Fruit fly (Drosophila melanogaster) whole organism, embryonic: ENCODE measurements around the gene CG2889.

Experiments used
- Antp ChIP-seq: fragments of 200-800 bp; sonication (Bioruptor generic); optimal IDR thresholded peaks from 3 replicates; lab custom pipeline; 2016; ENCODE audit warnings: missing biosample characterization, missing genetic modification characterization
- Asciz ChIP-seq: fragments of 200-800 bp; sonication (Bioruptor generic); optimal IDR thresholded peaks from 2 replicates; lab custom pipeline; 2017; ENCODE audit warnings: missing biosample characterization, mild to moderate bottlenecking, missing genetic modification characterization, missing genetic modification reagents
- Atf3 ChIP-seq: fragments of 200-800 bp; sonication (Bioruptor generic); optimal IDR thresholded peaks from 3 replicates; lab custom pipeline; 2016; ENCODE audit warnings: missing biosample characterization, missing genetic modification characterization
- C15 ChIP-seq: fragments of 200-800 bp; sonication (Bioruptor generic); IDR thresholded peaks from 3 replicates; pipeline ENCODE4 v1.3.6; 2022; ENCODE audit warnings: missing biosample characterization, missing genetic modification characterization
- CG10267 ChIP-seq: fragments of 200-800 bp; sonication (Bioruptor generic); optimal IDR thresholded peaks from 2 replicates; lab custom pipeline; 2018; ENCODE audit warnings: missing biosample characterization, mild to moderate bottlenecking, missing genetic modification characterization, moderate library complexity
- CG14965 ChIP-seq: fragments of 200-800 bp; sonication (Bioruptor generic); optimal IDR thresholded peaks from 2 replicates; lab custom pipeline; 2016; ENCODE audit warnings: missing biosample characterization, missing genetic modification characterization, borderline replicate concordance
- CG16815 ChIP-seq: fragments of 200-800 bp; sonication (Bioruptor generic); optimal IDR thresholded peaks from 3 replicates; lab custom pipeline; 2017; ENCODE audit warnings: missing biosample characterization, mild to moderate bottlenecking, missing genetic modification characterization
- CG17802 ChIP-seq: fragments of 200-800 bp; sonication (Bioruptor generic); optimal IDR thresholded peaks from 2 replicates; lab custom pipeline; 2018; ENCODE audit warnings: missing biosample characterization, mild to moderate bottlenecking, missing genetic modification characterization, moderate library complexity
- CG17829 ChIP-seq: fragments of 200-800 bp; optimal IDR thresholded peaks from 2 replicates; lab custom pipeline; 2019; ENCODE audit warnings: missing biosample characterization, mild to moderate bottlenecking, missing genetic modification characterization, moderate library complexity
- CG2712 ChIP-seq: fragments of 200-800 bp; optimal IDR thresholded peaks from 3 replicates; lab custom pipeline; 2019; ENCODE audit warnings: missing biosample characterization, mild to moderate bottlenecking, missing genetic modification characterization, moderate library complexity
- CG30431 ChIP-seq: fragments of 200-800 bp; sonication (Bioruptor generic); optimal IDR thresholded peaks from 2 replicates; lab custom pipeline; 2017; ENCODE audit warnings: missing biosample characterization, missing genetic modification characterization
- CG3065 ChIP-seq: fragments of 200-800 bp; sonication (Bioruptor generic); optimal IDR thresholded peaks from 2 replicates; lab custom pipeline; 2016; ENCODE audit warnings: missing biosample characterization, missing genetic modification characterization
- CG32772 ChIP-seq: fragments of 200-800 bp; sonication (Bioruptor generic); IDR thresholded peaks from 2 replicates; pipeline ENCODE4 v1.3.6; 2022; ENCODE audit warnings: missing biosample characterization, missing genetic modification characterization
- CG34224 ChIP-seq: fragments of 200-800 bp; sonication (Bioruptor generic); IDR thresholded peaks from 3 replicates; pipeline ENCODE4 v1.3.6; 2022; ENCODE audit warnings: missing biosample characterization, missing genetic modification characterization; ENCODE audit not compliant: partially characterized antibody
- CG34422 ChIP-seq: fragments of 200-800 bp; sonication (Bioruptor generic); IDR thresholded peaks from 3 replicates; pipeline ENCODE4 v1.3.6; 2022; ENCODE audit warnings: missing biosample characterization, missing genetic modification characterization
- CG4854 ChIP-seq: fragments of 200-800 bp; sonication (Bioruptor generic); optimal IDR thresholded peaks from 2 replicates; lab custom pipeline; 2016; ENCODE audit warnings: missing biosample characterization, missing genetic modification characterization, inconsistent platforms
- CG6689 ChIP-seq: fragments of 200-800 bp; sonication (Bioruptor generic); IDR thresholded peaks from 2 replicates; pipeline ENCODE4 v1.3.6; 2022; ENCODE audit warnings: missing biosample characterization, missing genetic modification characterization
- CG6791 ChIP-seq: fragments of 200-800 bp; sonication (Bioruptor generic); IDR thresholded peaks from 3 replicates; pipeline ENCODE4 v1.3.6; 2022; ENCODE audit warnings: missing biosample characterization, missing genetic modification characterization; ENCODE audit not compliant: partially characterized antibody
- CG6813 ChIP-seq: fragments of 200-800 bp; sonication (Bioruptor generic); optimal IDR thresholded peaks from 2 replicates; lab custom pipeline; 2017; ENCODE audit warnings: missing biosample characterization, missing genetic modification characterization, mild to moderate bottlenecking, moderate library complexity, missing genetic modification reagents
- CG7556 ChIP-seq: fragments of 200-800 bp; sonication (Bioruptor generic); optimal IDR thresholded peaks from 2 replicates; lab custom pipeline; 2017; ENCODE audit warnings: missing biosample characterization, mild to moderate bottlenecking, missing genetic modification characterization
- CG7745 ChIP-seq: fragments of 200-800 bp; sonication (Bioruptor generic); optimal IDR thresholded peaks from 2 replicates; lab custom pipeline; 2018; ENCODE audit warnings: missing biosample characterization, mild to moderate bottlenecking, missing genetic modification characterization, moderate library complexity
- CG7987 ChIP-seq: fragments of 200-800 bp; sonication (Bioruptor generic); optimal IDR thresholded peaks from 2 replicates; lab custom pipeline; 2018; ENCODE audit warnings: missing biosample characterization, mild to moderate bottlenecking, missing genetic modification characterization, moderate library complexity
- Dbx ChIP-seq: fragments of 200-800 bp; sonication (Bioruptor generic); IDR thresholded peaks from 3 replicates; pipeline ENCODE4 v1.3.6; 2022; ENCODE audit warnings: missing biosample characterization, missing genetic modification characterization
- Deaf1 ChIP-seq: fragments of 200-800 bp; optimal IDR thresholded peaks from 3 replicates; lab custom pipeline; 2019; ENCODE audit warnings: missing biosample characterization, mild to moderate bottlenecking, missing genetic modification characterization, moderate library complexity
- E2f2 ChIP-seq: fragments of 200-800 bp; sonication (Bioruptor generic); IDR thresholded peaks from 2 replicates; pipeline ENCODE4 v1.3.6; 2022; ENCODE audit warnings: missing biosample characterization, missing genetic modification characterization
- HLHmδ ChIP-seq: fragments of 200-800 bp; sonication (Bioruptor generic); optimal IDR thresholded peaks from 2 replicates; lab custom pipeline; 2018; ENCODE audit warnings: missing biosample characterization, mild to moderate bottlenecking, missing genetic modification characterization, moderate library complexity
- Hey ChIP-seq: fragments of 200-800 bp; sonication (Bioruptor generic); optimal IDR thresholded peaks from 3 replicates; lab custom pipeline; 2018; ENCODE audit warnings: missing biosample characterization, mild to moderate bottlenecking, missing genetic modification characterization
- Lhr ChIP-seq: fragments of 200-800 bp; sonication (Bioruptor generic); optimal IDR thresholded peaks from 3 replicates; lab custom pipeline; 2017; ENCODE audit warnings: mild to moderate bottlenecking, missing biosample characterization, missing genetic modification reagents, missing genetic modification characterization
- Sry-δ ChIP-seq: fragments of 200-800 bp; sonication (Bioruptor generic); optimal IDR thresholded peaks from 2 replicates; lab custom pipeline; 2016; ENCODE audit warnings: missing biosample characterization, missing genetic modification characterization
- Xbp1 ChIP-seq: fragments of 200-800 bp; sonication (Bioruptor generic); optimal IDR thresholded peaks from 3 replicates; lab custom pipeline; 2016; ENCODE audit warnings: missing biosample characterization, mild to moderate bottlenecking, missing genetic modification characterization
- ac ChIP-seq: fragments of 200-800 bp; sonication (Bioruptor generic); optimal IDR thresholded peaks from 3 replicates; lab custom pipeline; 2017; ENCODE audit warnings: missing biosample characterization, mild to moderate bottlenecking, missing genetic modification characterization
- al ChIP-seq: fragments of 200-800 bp; sonication (Bioruptor generic); IDR thresholded peaks from 2 replicates; pipeline ENCODE4 v1.3.6; 2022; ENCODE audit warnings: missing biosample characterization, missing genetic modification characterization
- amos ChIP-seq: fragments of 200-800 bp; sonication (Bioruptor generic); IDR thresholded peaks from 2 replicates; pipeline ENCODE4 v1.3.6; 2022; ENCODE audit warnings: missing biosample characterization, missing genetic modification characterization; ENCODE audit not compliant: partially characterized antibody
- ap ChIP-seq: fragments of 200-800 bp; sonication (Bioruptor generic); IDR thresholded peaks from 2 replicates; pipeline ENCODE4 v1.3.6; 2022; ENCODE audit warnings: missing biosample characterization, missing genetic modification characterization
- ash1 ChIP-seq: fragments of 200-800 bp; sonication (Bioruptor generic); optimal IDR thresholded peaks from 2 replicates; lab custom pipeline; 2018; ENCODE audit warnings: missing biosample characterization, mild to moderate bottlenecking, missing genetic modification characterization
- bcd ChIP-seq: fragments of 200-800 bp; sonication (Bioruptor generic); optimal IDR thresholded peaks from 2 replicates; lab custom pipeline; 2017; ENCODE audit warnings: missing biosample characterization, mild to moderate bottlenecking, missing genetic modification characterization
- fru ChIP-seq: fragments of >200 bp; optimal IDR thresholded peaks from 2 replicates; lab custom pipeline; 2017
- gt ChIP-seq: fragments of 200-800 bp; sonication (Bioruptor generic); IDR thresholded peaks from 2 replicates; pipeline ENCODE4 v1.3.6; 2022; ENCODE audit warnings: missing biosample characterization, missing genetic modification characterization
- jing ChIP-seq: fragments of 200-800 bp; sonication (Bioruptor generic); optimal IDR thresholded peaks from 2 replicates; lab custom pipeline; 2018; ENCODE audit warnings: missing biosample characterization, mild to moderate bottlenecking, missing genetic modification characterization
- jumu ChIP-seq: fragments of 200-800 bp; sonication (Bioruptor generic); optimal IDR thresholded peaks from 3 replicates; lab custom pipeline; 2016; ENCODE audit warnings: missing biosample characterization, missing genetic modification characterization
- lab ChIP-seq: fragments of 200-800 bp; sonication (Bioruptor generic); optimal IDR thresholded peaks from 3 replicates; lab custom pipeline; 2017; ENCODE audit warnings: missing biosample characterization, missing genetic modification characterization, mild to moderate bottlenecking, moderate library complexity, missing genetic modification reagents
- psq ChIP-seq: fragments of 200-800 bp; sonication (Bioruptor generic); optimal IDR thresholded peaks from 2 replicates; lab custom pipeline; 2017; ENCODE audit warnings: missing biosample characterization, missing genetic modification characterization
- run ChIP-seq: fragments of 200-800 bp; sonication (Bioruptor generic); optimal IDR thresholded peaks from 3 replicates; lab custom pipeline; 2018; ENCODE audit warnings: missing biosample characterization, mild to moderate bottlenecking, missing genetic modification characterization
- sens ChIP-seq: fragments of 200-800 bp; sonication (Bioruptor generic); peaks from one replicate; lab custom pipeline; 2016; ENCODE audit warnings: missing biosample characterization, missing genetic modification characterization
- stwl ChIP-seq: fragments of 200-800 bp; sonication (Bioruptor generic); optimal IDR thresholded peaks from 3 replicates; lab custom pipeline; 2018; ENCODE audit warnings: missing biosample characterization, mild to moderate bottlenecking, missing genetic modification characterization, moderate library complexity
- twi ChIP-seq: fragments of 200-800 bp; optimal IDR thresholded peaks from 2 replicates; lab custom pipeline; 2019; ENCODE audit warnings: missing biosample characterization, mild to moderate bottlenecking, missing genetic modification characterization, moderate library complexity
- usp ChIP-seq: fragments of >200 bp; optimal IDR thresholded peaks from 2 replicates; lab custom pipeline; 2017; ENCODE audit warnings: missing biosample characterization, missing genetic modification characterization
- wek ChIP-seq: fragments of 200-800 bp; sonication (Bioruptor generic); optimal IDR thresholded peaks from 3 replicates; lab custom pipeline; 2018; ENCODE audit warnings: missing biosample characterization, mild to moderate bottlenecking, missing genetic modification characterization, moderate library complexity
- zen2 ChIP-seq: fragments of 200-800 bp; sonication (Bioruptor generic); IDR thresholded peaks from 3 replicates; pipeline ENCODE4 v1.3.6; 2022; ENCODE audit warnings: missing biosample characterization, missing genetic modification characterization; ENCODE audit not compliant: partially characterized antibody
- zfh1 ChIP-seq: fragments of 200-800 bp; sonication (Bioruptor generic); IDR thresholded peaks from 3 replicates; pipeline ENCODE4 v1.3.6; 2022; ENCODE audit warnings: missing biosample characterization, missing genetic modification characterization

The CG2889 gene

DNA sequence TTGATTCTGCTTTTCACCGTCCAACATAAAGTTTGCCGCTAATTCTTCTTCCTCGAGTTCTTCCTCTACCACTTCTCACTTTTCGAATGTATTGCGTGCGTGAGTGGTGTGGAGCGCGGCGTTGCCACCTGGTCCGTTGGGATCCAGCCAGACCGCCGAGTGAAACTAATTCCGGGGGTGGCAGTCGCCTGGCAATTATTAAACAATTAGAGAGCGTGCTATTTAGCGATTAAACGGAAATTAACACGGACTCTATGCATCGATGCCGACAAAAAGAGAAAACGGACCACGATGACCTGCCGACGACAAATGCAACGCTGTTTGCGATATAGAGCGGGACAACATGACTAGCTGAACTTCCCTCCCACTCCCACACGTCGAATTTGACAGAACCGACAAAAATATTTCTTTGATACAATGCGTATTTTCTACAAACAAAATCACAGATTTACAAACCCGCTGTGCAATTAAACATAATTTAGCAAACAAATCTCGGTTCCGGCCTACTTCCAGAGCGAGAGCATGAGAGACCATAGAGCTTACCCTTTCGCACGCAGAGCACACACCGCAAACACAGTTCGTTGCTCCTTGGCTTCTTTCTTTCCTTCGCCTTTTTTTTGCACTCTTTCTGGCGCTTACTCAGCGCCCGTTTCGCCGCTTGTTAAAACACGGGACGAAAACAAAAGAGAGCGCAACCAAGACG is at the start of gene CG2889 (continued):
- TF ChIP-seq CG3065: no peak
- TF ChIP-seq CG32772 (GFP tag; lab: Robert Waterston, UW): no peak
- no peak for TF ChIP-seq wek (GFP tag; lab: Kevin White, UChicago)
- peak; percentile 29 for TF ChIP-seq Lhr (GFP tag; lab: Kevin White, UChicago)
- no peak for TF ChIP-seq zen2 (GFP tag; lab: Robert Waterston, UW)
- no peak for TF ChIP-seq Dbx (GFP tag; lab: Robert Waterston, UW)
- no peak for TF ChIP-seq CG16815 (GFP tag; lab: Kevin White, UChicago)
- TF ChIP-seq E2f2 (GFP tag; lab: Robert Waterston, UW): peak; percentile 61
- TF ChIP-seq Antp (GFP tag; lab: Kevin White, UChicago): peak; percentile 48
- TF ChIP-seq CG17829 (tag; lab: Kevin White, UChicago): no peak
- TF ChIP-seq Deaf1 (tag; lab: Kevin White, UChicago): no peak
- no peak for TF ChIP-seq gt (GFP tag; lab: Robert Waterston, UW)
- no peak for TF ChIP-seq HLHmδ (GFP tag; lab: Kevin White, UChicago)
- no peak for TF ChIP-seq CG6689
- peak; percentile 68 for TF ChIP-seq CG2712 (tag; lab: Kevin White, UChicago)
- TF ChIP-seq lab (GFP tag; lab: Kevin White, UChicago): no peak
- no peak for TF ChIP-seq jumu (GFP tag; lab: Kevin White, UChicago)
- TF ChIP-seq Hey (tag; lab: Kevin White, UChicago): no peak
- no peak for TF ChIP-seq CG10267
- TF ChIP-seq run (tag; lab: Kevin White, UChicago): no peak
- no peak for TF ChIP-seq fru (lab: Kevin White, UChicago)
- TF ChIP-seq CG7745: no peak
- peak; percentile 23 for TF ChIP-seq CG17802 (tag; lab: Kevin White, UChicago)
- TF ChIP-seq Xbp1 (GFP tag; lab: Kevin White, UChicago): no peak
- peak; percentile 26; the same call in 1 of the 3 replicates for TF ChIP-seq zfh1 (GFP tag; lab: Robert Waterston, UW)
- no peak for TF ChIP-seq Atf3 (GFP tag; lab: Kevin White, UChicago)
- peak; percentile 1 for TF ChIP-seq psq (GFP tag; lab: Kevin White, UChicago)
- TF ChIP-seq C15 (GFP tag; lab: Robert Waterston, UW): no peak
- TF ChIP-seq CG7556 (GFP tag; lab: Kevin White, UChicago): no peak
- TF ChIP-seq amos (GFP tag; lab: Robert Waterston, UW): peak; percentile 64
- TF ChIP-seq stwl (tag; lab: Kevin White, UChicago): peak; percentile 48
- TF ChIP-seq CG6791 (GFP tag; lab: Robert Waterston, UW): peak; percentile 59; the same call in 2 of the 3 replicates
- TF ChIP-seq CG14965 (GFP tag; lab: Kevin White, UChicago): no peak
- TF ChIP-seq Asciz (GFP tag; lab: Kevin White, UChicago): no peak
- no peak for TF ChIP-seq bcd (GFP tag; lab: Kevin White, UChicago)
- TF ChIP-seq CG7987 (GFP tag; lab: Kevin White, UChicago): no peak
- peak; percentile 64 for TF ChIP-seq Sry-δ (GFP tag; lab: Kevin White, UChicago)
- TF ChIP-seq sens (GFP tag; lab: Kevin White, UChicago): peak; percentile 68
- TF ChIP-seq CG34422 (GFP tag; lab: Robert Waterston, UW): no peak
- TF ChIP-seq CG6813 (GFP tag; lab: Kevin White, UChicago): no peak
- no peak for TF ChIP-seq ap (GFP tag; lab: Robert Waterston, UW)
- TF ChIP-seq ac: no peak
- no peak for TF ChIP-seq twi (tag; lab: Kevin White, UChicago)
- TF ChIP-seq usp (GFP tag; lab: Kevin White, UChicago): no peak
- no peak for TF ChIP-seq ash1
- TF ChIP-seq CG34224 (GFP tag; lab: Robert Waterston, UW): peak; percentile 20; the same call in 1 of the 3 replicates
- TF ChIP-seq jing (GFP tag; lab: Kevin White, UChicago): no peak
- TF ChIP-seq CG30431 (GFP tag; lab: Kevin White, UChicago): no peak
- TF ChIP-seq al: no peak
- TF ChIP-seq CG4854 (GFP tag; lab: Kevin White, UChicago): no peak
